Fruit fly (Drosophila melanogaster): ENCODE results near the gene Surf4.

Surf4 gene

DNA sequence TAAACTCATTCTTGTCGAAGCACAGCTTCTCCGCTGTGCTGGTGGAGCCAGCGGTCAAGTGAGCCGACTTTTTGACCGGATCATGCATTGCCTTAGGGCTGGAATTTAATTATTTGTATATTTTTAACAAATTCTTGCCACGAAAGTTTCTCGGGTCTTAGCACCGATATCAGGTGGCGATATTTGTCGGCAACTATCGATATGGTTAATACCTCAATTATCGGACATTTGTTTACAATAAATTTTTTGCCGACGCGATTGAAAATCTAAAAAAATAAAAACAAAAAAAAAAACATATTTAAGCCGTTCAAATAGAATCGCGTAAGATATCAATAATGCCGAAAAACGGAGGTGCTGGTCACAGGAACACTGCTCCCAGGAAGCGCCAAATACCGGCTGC lies 15.5 kb upstream of the Surf4 start, which contains the start of the genes Cog2 and Trax (continued):
- TF ChIP-seq repo (GFP tag; optimal IDR thresholded peaks at IDR 0.05) (no peak), Oaz (GFP tag; IDR thresholded peaks at IDR 0.05) (no peak), CG2875 (GFP tag; optimal IDR thresholded peaks at IDR 0.05) (no peak), disco-r (GFP tag; optimal IDR thresholded peaks at IDR 0.05) (no peak), CG30431 (GFP tag; optimal IDR thresholded peaks at IDR 0.05) (no peak), Dek (tag; optimal IDR thresholded peaks at IDR 0.05) (no peak), CG4617 (GFP tag; optimal IDR thresholded peaks at IDR 0.05; ENCODE audit: borderline replicate concordance) (peak; percentile 49), Xrp1 (GFP tag; IDR thresholded peaks at IDR 0.05) (no peak), CG15269 (tag; optimal IDR thresholded peaks at IDR 0.05) (no peak), CTCF (GFP tag; optimal IDR thresholded peaks at IDR 0.05) (no peak), wek (GFP tag; optimal IDR thresholded peaks at IDR 0.05) (no peak), CG2116 (GFP tag; optimal IDR thresholded peaks at IDR 0.05) (peak; percentile 46), CG4854 (GFP tag; optimal IDR thresholded peaks at IDR 0.05) (no peak), CG13287 (GFP tag; IDR thresholded peaks at IDR 0.05; ENCODE audit: partially characterized antibody) (peak; percentile 95), CG12071 (GFP tag; optimal IDR thresholded peaks at IDR 0.05) (no peak), abd-A (tag; optimal IDR thresholded peaks at IDR 0.05) (no peak), Dll (GFP tag; IDR thresholded peaks at IDR 0.05; ENCODE audit: partially characterized antibody) (peak; percentile 94), emc (GFP tag; optimal IDR thresholded peaks at IDR 0.05) (no peak), sr (GFP tag; IDR thresholded peaks at IDR 0.05) (no peak), Optix (GFP tag; IDR thresholded peaks at IDR 0.05) (no peak), Xbp1 (GFP tag; optimal IDR thresholded peaks at IDR 0.05) (no peak), pita (GFP tag; optimal IDR thresholded peaks at IDR 0.05) (no peak), pnt (GFP tag; optimal IDR thresholded peaks at IDR 0.05) (no peak), CG31388 (GFP tag; optimal IDR thresholded peaks at IDR 0.05) (no peak), CG15601 (tag; optimal IDR thresholded peaks at IDR 0.05) (no peak), hb (GFP tag; IDR thresholded peaks at IDR 0.05; ENCODE audit: partially characterized antibody) (peak; percentile 75), wor (GFP tag; IDR thresholded peaks at IDR 0.05) (no peak), Camta (GFP tag; optimal IDR thresholded peaks at IDR 0.05) (no peak), chinmo (GFP tag; IDR thresholded peaks at IDR 0.05; ENCODE audit: partially characterized antibody) (peak; percentile 81; the same call in 3 of the 4 replicates), nmo (GFP tag; optimal IDR thresholded peaks at IDR 0.05) (no peak), CG3847 (GFP tag; IDR thresholded peaks at IDR 0.05) (no peak), lmd (GFP tag; IDR thresholded peaks at IDR 0.05) (no peak), lilli (GFP tag; optimal IDR thresholded peaks at IDR 0.05) (no peak), Lim3 (GFP tag; IDR thresholded peaks at IDR 0.05) (no peak), klu (GFP tag; IDR thresholded peaks at IDR 0.05) (no peak), Bteb2 (GFP tag; optimal IDR thresholded peaks at IDR 0.05) (no peak), CG7357 (GFP tag; IDR thresholded peaks at IDR 0.05) (no peak), seq (GFP tag; IDR thresholded peaks at IDR 0.05) (no peak), z (GFP tag; IDR thresholded peaks at IDR 0.05) (no peak), cg (GFP tag; optimal IDR thresholded peaks at IDR 0.05) (no peak), sqz (GFP tag; optimal IDR thresholded peaks at IDR 0.05) (no peak), HLH3B (GFP tag; IDR thresholded peaks at IDR 0.05) (no peak), ind (GFP tag; optimal IDR thresholded peaks at IDR 0.05) (no peak), CG6854 (GFP tag; optimal IDR thresholded peaks at IDR 0.05) (no peak), Med (GFP tag) (peak; percentile 73), jigr1 (GFP tag; IDR thresholded peaks at IDR 0.05) (no peak), CG14860 (GFP tag; IDR thresholded peaks at IDR 0.05; ENCODE audit: partially characterized antibody) (peak; percentile 72), Six4 (GFP tag; optimal IDR thresholded peaks at IDR 0.05) (no peak), CG14050 (GFP tag; IDR thresholded peaks at IDR 0.05) (no peak), otp (GFP tag; IDR thresholded peaks at IDR 0.05) (no peak), MBD-R2 (GFP tag; IDR thresholded peaks at IDR 0.05) (peak; percentile 82), CG4730 (GFP tag; IDR thresholded peaks at IDR 0.05) (no peak), HmgZ (tag; optimal IDR thresholded peaks at IDR 0.05) (no peak)
